Fruit fly (Drosophila melanogaster): ENCODE data around the gene LManIII.
A peak's percentile ranks its signal among the peaks of the same experiment; 100 is the strongest.

The LManIII gene

DNA sequence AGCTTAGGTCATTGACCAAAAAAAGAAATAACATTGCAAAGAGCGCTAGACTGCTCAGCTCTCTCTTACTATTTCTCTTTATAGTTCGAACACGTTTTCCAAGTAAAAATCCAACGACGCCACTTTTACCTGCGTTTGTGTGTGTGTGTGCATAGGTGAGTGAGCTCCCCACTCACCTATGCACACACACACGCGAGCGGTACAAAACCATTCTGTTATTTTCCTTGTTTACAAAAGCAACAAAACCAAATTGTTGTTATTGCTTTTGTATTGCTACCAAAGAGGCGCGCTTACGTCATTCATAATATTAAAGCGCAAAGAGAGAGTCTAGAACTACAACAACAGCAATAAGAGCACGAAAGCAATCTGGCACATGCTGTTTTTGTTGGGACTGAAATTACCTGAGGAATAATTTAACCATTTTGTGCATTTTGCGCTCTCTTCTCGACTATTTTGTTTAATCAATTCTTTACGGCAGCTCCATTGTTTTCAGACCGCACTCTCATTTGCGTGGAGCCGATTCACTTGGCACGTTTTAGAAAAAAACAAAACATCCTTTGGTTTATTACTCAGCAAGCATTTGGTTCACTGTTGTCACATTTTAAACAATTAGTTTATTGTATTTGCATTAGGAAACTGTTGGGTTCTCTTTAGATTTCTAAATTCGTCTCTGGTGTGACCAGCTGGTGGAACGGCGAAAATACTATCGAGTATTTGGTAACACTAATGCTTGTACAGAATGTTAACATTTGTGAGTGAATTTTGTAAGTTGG, 28.3 kb downstream of the LManIII start, which contains the start of gene raw (continued):
- no peak for TF ChIP-seq slp2 (GFP tag; optimal IDR thresholded peaks at IDR 0.05)
- no peak for TF ChIP-seq ftz-f1 (GFP tag; optimal IDR thresholded peaks at IDR 0.05)
- TF ChIP-seq Neu2 (GFP tag; optimal IDR thresholded peaks at IDR 0.05; ENCODE audit: borderline replicate concordance) = no peak
- TF ChIP-seq CG17359 (tag; optimal IDR thresholded peaks at IDR 0.05) = no peak
- TF ChIP-seq Eip74EF (GFP tag; optimal IDR thresholded peaks at IDR 0.05) = peak in 1 of 2 experiments; percentile 58
- peak; percentile 8 for TF ChIP-seq wek (GFP tag; optimal IDR thresholded peaks at IDR 0.05)
- TF ChIP-seq CG16779 (GFP tag; IDR thresholded peaks at IDR 0.05) = no peak
- TF ChIP-seq sc (optimal IDR thresholded peaks at IDR 0.05) = no peak
- no peak for TF ChIP-seq sc (GFP tag; optimal IDR thresholded peaks at IDR 0.05)
- peak; percentile 16; the same call in 1 of the 2 replicates for TF ChIP-seq vvl (GFP tag; IDR thresholded peaks at IDR 0.05)
- no peak for TF ChIP-seq CG17328 (GFP tag; IDR thresholded peaks at IDR 0.05)
- no peak for TF ChIP-seq maf-S (GFP tag; optimal IDR thresholded peaks at IDR 0.05)
- no peak for TF ChIP-seq CG12744 (GFP tag; optimal IDR thresholded peaks at IDR 0.05)
- no peak for TF ChIP-seq ro (GFP tag; IDR thresholded peaks at IDR 0.05)
- TF ChIP-seq Taf1 (GFP tag; IDR thresholded peaks at IDR 0.05) = no peak
- no peak for TF ChIP-seq CG9727 (GFP tag; optimal IDR thresholded peaks at IDR 0.05)
- no peak for TF ChIP-seq jing (GFP tag; optimal IDR thresholded peaks at IDR 0.05)
- TF ChIP-seq org-1 (GFP tag; optimal IDR thresholded peaks at IDR 0.05) = no peak
- TF ChIP-seq CG10959 (GFP tag; IDR thresholded peaks at IDR 0.05) = no peak
- no peak for TF ChIP-seq unc-4 (GFP tag; IDR thresholded peaks at IDR 0.05; ENCODE audit: partially characterized antibody)
- TF ChIP-seq scrt (GFP tag; optimal IDR thresholded peaks at IDR 0.05) = peak; percentile 5
- TF ChIP-seq C15 (GFP tag; IDR thresholded peaks at IDR 0.05) = no peak
- TF ChIP-seq cwo (GFP tag; optimal IDR thresholded peaks at IDR 0.05) = peak; percentile 43
- no peak for TF ChIP-seq Ptx1 (GFP tag; IDR thresholded peaks at IDR 0.05)
- TF ChIP-seq tap (tag; optimal IDR thresholded peaks at IDR 0.05) = no peak
- TF ChIP-seq Dll (GFP tag; IDR thresholded peaks at IDR 0.05; ENCODE audit: partially characterized antibody) = no peak
- no peak for TF ChIP-seq CG8388 (GFP tag; optimal IDR thresholded peaks at IDR 0.05)
- TF ChIP-seq jumu (GFP tag; optimal IDR thresholded peaks at IDR 0.05) = no peak
- TF ChIP-seq ttk (GFP tag; IDR thresholded peaks at IDR 0.05) = no peak
- TF ChIP-seq CG12104 (GFP tag; optimal IDR thresholded peaks at IDR 0.05) = no peak
- TF ChIP-seq CG13296 (GFP tag; optimal IDR thresholded peaks at IDR 0.05) = peak; percentile 14
- TF ChIP-seq CG32532 (GFP tag; IDR thresholded peaks at IDR 0.05) = no peak
- no peak for TF ChIP-seq hbn (GFP tag; IDR thresholded peaks at IDR 0.05; ENCODE audit: partially characterized antibody)
- TF ChIP-seq CG17568 (GFP tag; optimal IDR thresholded peaks at IDR 0.05) = peak; percentile 51
- no peak for TF ChIP-seq CG9817 (tag; optimal IDR thresholded peaks at IDR 0.05)
- peak; percentile 16 for TF ChIP-seq CG4617 (GFP tag; optimal IDR thresholded peaks at IDR 0.05; ENCODE audit: borderline replicate concordance)
- TF ChIP-seq unpg (GFP tag; optimal IDR thresholded peaks at IDR 0.05) = no peak
- peak; percentile 60 for TF ChIP-seq CG10543 (GFP tag; optimal IDR thresholded peaks at IDR 0.05)
- TF ChIP-seq CG9797 (GFP tag; optimal IDR thresholded peaks at IDR 0.05) = peak; percentile 68
- no peak for TF ChIP-seq Ravus (GFP tag; IDR thresholded peaks at IDR 0.05)
- no peak for TF ChIP-seq gt (GFP tag; IDR thresholded peaks at IDR 0.05)
- TF ChIP-seq nmo (GFP tag; optimal IDR thresholded peaks at IDR 0.05) = no peak
- no peak for TF ChIP-seq HLH4C (GFP tag; IDR thresholded peaks at IDR 0.05; ENCODE audit: partially characterized antibody)
- 0 out of 2 replicates have a peak, but pooled peaks have one; percentile 19 for TF ChIP-seq bbx (GFP tag; IDR thresholded peaks at IDR 0.05; ENCODE audit: partially characterized antibody)
- no peak for TF ChIP-seq CG6254 (GFP tag; optimal IDR thresholded peaks at IDR 0.05)
- no peak for TF ChIP-seq CG10147 (GFP tag; optimal IDR thresholded peaks at IDR 0.05)
- TF ChIP-seq seq (GFP tag; IDR thresholded peaks at IDR 0.05) = no peak
- TF ChIP-seq CG13775 (GFP tag; optimal IDR thresholded peaks at IDR 0.05) = no peak
- TF ChIP-seq CG1602 (GFP tag; optimal IDR thresholded peaks at IDR 0.05) = no peak

All from whole organism, embryonic.